Fruit fly (Drosophila melanogaster): ENCODE data around the gene CG32219.

Gene CG32219

dm6 chr3L:19991714-19992231 is 40.8 kb upstream of the CG32219 start, which contains the start of the genes CG7646 and Nca (continued):
- TF ChIP-seq HLH4C (GFP tag; IDR thresholded peaks at IDR 0.05; ENCODE audit: partially characterized antibody) (peak; percentile 89), NfI (GFP tag; optimal IDR thresholded peaks at IDR 0.05) (no peak), CG30020 (tag; optimal IDR thresholded peaks at IDR 0.05) (peak; percentile 93), CG11085 (GFP tag; IDR thresholded peaks at IDR 0.05) (no peak), CG15073 (GFP tag; optimal IDR thresholded peaks at IDR 0.05) (no peak), Adf1 (GFP tag; IDR thresholded peaks at IDR 0.05) (no peak), nerfin-1 (tag; optimal IDR thresholded peaks at IDR 0.05) (peak; percentile 50), dm (GFP tag; optimal IDR thresholded peaks at IDR 0.05) (no peak), ftz-f1 (GFP tag; optimal IDR thresholded peaks at IDR 0.05) (no peak), Rx (GFP tag; IDR thresholded peaks at IDR 0.05) (no peak), da (GFP tag; optimal IDR thresholded peaks at IDR 0.05) (no peak), CG2889 (GFP tag; IDR thresholded peaks at IDR 0.05) (no peak), pzg (GFP tag; optimal IDR thresholded peaks at IDR 0.05) (peak; percentile 67), CG16863 (GFP tag; optimal IDR thresholded peaks at IDR 0.05) (no peak), mld (GFP tag; IDR thresholded peaks at IDR 0.05; ENCODE audit: partially characterized antibody) (peak; percentile 89), eve (GFP tag; optimal IDR thresholded peaks at IDR 0.05) (peak in 1 of 2 experiments; percentile 17), YL-1 (GFP tag; optimal IDR thresholded peaks at IDR 0.05) (peak; percentile 65), CHES-1-like (GFP tag; optimal IDR thresholded peaks at IDR 0.05) (peak; percentile 39), vnd (GFP tag; IDR thresholded peaks at IDR 0.05; ENCODE audit: partially characterized antibody) (peak; percentile 90), sens (GFP tag) (peak; percentile 86), CG13296 (GFP tag; optimal IDR thresholded peaks at IDR 0.05) (no peak), Dip3 (GFP tag; optimal IDR thresholded peaks at IDR 0.05) (no peak), CG11456 (GFP tag; IDR thresholded peaks at IDR 0.05) (no peak), Myb (GFP tag; optimal IDR thresholded peaks at IDR 0.05) (peak; percentile 92), CG15601 (tag; optimal IDR thresholded peaks at IDR 0.05) (peak; percentile 26), Opbp (GFP tag; IDR thresholded peaks at IDR 0.05; ENCODE audit: partially characterized antibody) (peak; percentile 94), PHDP (tag; optimal IDR thresholded peaks at IDR 0.05) (no peak), jigr1 (GFP tag; IDR thresholded peaks at IDR 0.05) (no peak), abd-A (tag; optimal IDR thresholded peaks at IDR 0.05) (no peak), CG6791 (GFP tag; IDR thresholded peaks at IDR 0.05; ENCODE audit: partially characterized antibody) (peak; percentile 95), hb (GFP tag; IDR thresholded peaks at IDR 0.05; ENCODE audit: partially characterized antibody) (peak; percentile 90), br (optimal IDR thresholded peaks at IDR 0.05) (no peak), zen (tag; optimal IDR thresholded peaks at IDR 0.05) (peak; percentile 55), Ets97D (GFP tag; optimal IDR thresholded peaks at IDR 0.05) (peak; percentile 31), CG18476 (GFP tag; optimal IDR thresholded peaks at IDR 0.05) (no peak), row (GFP tag; IDR thresholded peaks at IDR 0.05) (peak; percentile 50; the same call in 1 of the 3 replicates), inv (GFP tag; IDR thresholded peaks at IDR 0.05; ENCODE audit: partially characterized antibody) (peak; percentile 92), phol (tag; optimal IDR thresholded peaks at IDR 0.05) (peak; percentile 13), nau (GFP tag; optimal IDR thresholded peaks at IDR 0.05) (no peak), Dek (tag; optimal IDR thresholded peaks at IDR 0.05) (no peak), Nf-YA (GFP tag; IDR thresholded peaks at IDR 0.05) (no peak), tna (GFP tag; IDR thresholded peaks at IDR 0.05; ENCODE audit: partially characterized antibody) (peak; percentile 87), CG30403 (GFP tag; optimal IDR thresholded peaks at IDR 0.05) (no peak), CG7357 (GFP tag; IDR thresholded peaks at IDR 0.05) (no peak), CG5953 (GFP tag; IDR thresholded peaks at IDR 0.05) (no peak), mirr (GFP tag; optimal IDR thresholded peaks at IDR 0.05) (peak; percentile 50), Atf3 (GFP tag; optimal IDR thresholded peaks at IDR 0.05) (no peak), CG9817 (tag; optimal IDR thresholded peaks at IDR 0.05) (no peak), Sry-δ (GFP tag; optimal IDR thresholded peaks at IDR 0.05) (peak; percentile 92), CG7987 (GFP tag; optimal IDR thresholded peaks at IDR 0.05) (peak; percentile 4), klu (GFP tag; IDR thresholded peaks at IDR 0.05) (no peak)

Measured in whole organism, embryonic.